Worm (Caenorhabditis elegans) whole organism, young adult: ENCODE measurements around the gene rps-24.

Experiments
- F57C9.4 ChIP-seq: sonication (generic microtip); optimal IDR thresholded peaks from 2 replicates; lab custom pipeline; 2017; ENCODE audit warnings: mild to moderate bottlenecking, missing genetic modification characterization, missing compliant biosample characterization
- ccch-3 ChIP-seq: fragments of 200-800 bp; sonication (Bioruptor generic); optimal IDR thresholded peaks from 2 replicates; lab custom pipeline; 2018; ENCODE audit warnings: mild to moderate bottlenecking, missing genetic modification characterization, missing compliant biosample characterization
- ceh-79 ChIP-seq: sonication (generic microtip); optimal IDR thresholded peaks from 2 replicates; lab custom pipeline; 2017; ENCODE audit warnings: mild to moderate bottlenecking, missing genetic modification characterization, missing compliant biosample characterization
- egl-44 ChIP-seq: fragments of 200-800 bp; sonication (Bioruptor generic); IDR thresholded peaks from 2 replicates; pipeline ENCODE4 v1.3.6; 2022; ENCODE audit warnings: missing genetic modification reagents, missing genetic modification characterization, missing compliant biosample characterization
- fkh-3 ChIP-seq: sonication (generic microtip); optimal IDR thresholded peaks from 2 replicates; lab custom pipeline; 2016; ENCODE audit warnings: mild to moderate bottlenecking, missing genetic modification characterization, missing compliant biosample characterization
- hmg-20 ChIP-seq: fragments of 200-800 bp; sonication (Bioruptor generic); IDR thresholded peaks from 2 replicates; pipeline ENCODE4 v1.3.6; 2022; ENCODE audit warnings: missing genetic modification reagents, missing genetic modification characterization, missing compliant biosample characterization
- lin-26 ChIP-seq: fragments of 200-800 bp; sonication (Bioruptor generic); IDR thresholded peaks from 2 replicates; pipeline ENCODE4 v1.3.6; 2022; ENCODE audit warnings: missing genetic modification reagents, missing genetic modification characterization, missing compliant biosample characterization
- nfya-1 ChIP-seq: sonication (generic microtip); optimal IDR thresholded peaks from 2 replicates; lab custom pipeline; 2017; ENCODE audit warnings: antibody characterized with exemption, missing compliant biosample characterization, missing genetic modification characterization, borderline replicate concordance; ENCODE audit not compliant: insufficient read depth
- nhr-90 ChIP-seq: sonication (generic microtip); optimal IDR thresholded peaks from 2 replicates; lab custom pipeline; 2016; ENCODE audit warnings: missing genotype, mild to moderate bottlenecking, missing genetic modification characterization, missing compliant biosample characterization
- repo-1 ChIP-seq: sonication (generic microtip); optimal IDR thresholded peaks from 2 replicates; lab custom pipeline; 2017; ENCODE audit warnings: mild to moderate bottlenecking, missing genetic modification characterization, missing compliant biosample characterization

ce11 chrIV:364983-365382, 20.7 kb upstream of the rps-24 start:
- TF ChIP-seq lin-26 (GFP tag; lab: Robert Waterston, UW), result no peak
- TF ChIP-seq repo-1 (tag; lab: Kevin White, UChicago), result no peak
- no peak for TF ChIP-seq fkh-3 (tag; lab: Kevin White, UChicago)
- no peak for TF ChIP-seq ceh-79 (tag; lab: Kevin White, UChicago)
- no peak for TF ChIP-seq nhr-90 (tag; lab: Kevin White, UChicago)
- TF ChIP-seq F57C9.4, result no peak
- no peak for TF ChIP-seq ccch-3 (GFP tag; lab: Kevin White, UChicago)
- no peak for TF ChIP-seq egl-44
- no peak for TF ChIP-seq hmg-20 (GFP tag; lab: Robert Waterston, UW)
- TF ChIP-seq nfya-1 (tag; lab: Kevin White, UChicago), result no peak
